Worm (Caenorhabditis elegans) whole organism, L4 larva: ENCODE data around the gene F40G12.5.

Experiments
- D1046.2 ChIP-seq: fragments of 200-800 bp; sonication (Bioruptor generic); IDR thresholded peaks from 2 replicates; pipeline ENCODE4 v1.3.6; 2022; ENCODE audit warnings: missing genetic modification characterization, missing compliant biosample characterization
- F10B5.3 ChIP-seq: sonication (generic microtip); optimal IDR thresholded peaks from 2 replicates; lab custom pipeline; 2016; ENCODE audit warnings: mild to moderate bottlenecking, missing genetic modification characterization, missing compliant biosample characterization
- F49E8.2 ChIP-seq: sonication (generic microtip); optimal IDR thresholded peaks from 2 replicates; lab custom pipeline; 2016; ENCODE audit warnings: missing compliant biosample characterization, mild to moderate bottlenecking, missing genetic modification characterization, borderline replicate concordance
- T26A8.4 ChIP-seq: fragments of 200-800 bp; sonication (Bioruptor generic); IDR thresholded peaks from 2 replicates; pipeline ENCODE4 v1.3.6; 2022; ENCODE audit warnings: missing genetic modification characterization, missing compliant biosample characterization
- Y75B8A.6 ChIP-seq: fragments of 200-800 bp; sonication (Bioruptor generic); IDR thresholded peaks from 2 replicates; pipeline ENCODE4 v1.3.6; 2022; ENCODE audit warnings: missing genetic modification reagents, missing genetic modification characterization, missing compliant biosample characterization
- aha-1 ChIP-seq: fragments of 150-350 bp; peaks from one replicate; lab custom pipeline; 2014; ENCODE audit warnings: missing biosample characterization, missing genetic modification characterization
- aly-2 ChIP-seq: sonication (generic microtip); optimal IDR thresholded peaks from 2 replicates; lab custom pipeline; 2018; ENCODE audit warnings: missing biosample characterization, missing genetic modification characterization
- ceh-20 ChIP-seq: fragments of 200-800 bp; sonication (Bioruptor generic); IDR thresholded peaks from 2 replicates; pipeline ENCODE4 v1.3.6; 2022; ENCODE audit warnings: missing genetic modification reagents, missing genetic modification characterization, missing compliant biosample characterization
- ces-1 ChIP-seq: fragments of 150-350 bp; sonication (generic microtip); optimal IDR thresholded peaks from 4 replicates; lab custom pipeline; 2014; ENCODE audit warnings: missing biosample characterization, missing genetic modification reagents, missing genetic modification characterization
- daf-16 ChIP-seq, 3 experiments: sonication (generic microtip); optimal IDR thresholded peaks; 2 replicates each; lab custom pipeline; 2016 to 2017; ENCODE audit warnings: missing genetic modification characterization in 3 of 3, missing genetic modification reagents in 3 of 3, mild to moderate bottlenecking in 2 of 3, missing compliant biosample characterization in 2 of 3, missing biosample characterization in 1 of 3, moderate library complexity in 1 of 3
- daf-19 ChIP-seq: fragments of 200-800 bp; sonication (Bioruptor generic); conservative IDR thresholded peaks from 2 replicates; pipeline ENCODE4 v1.3.6; 2022; ENCODE audit warnings: missing genetic modification characterization, missing compliant biosample characterization
- daf-8 ChIP-seq: fragments of 200-800 bp; sonication (Bioruptor generic); IDR thresholded peaks from 2 replicates; pipeline ENCODE4 v1.3.6; 2022; ENCODE audit warnings: missing genetic modification characterization, missing compliant biosample characterization
- dmd-8 ChIP-seq: fragments of 200-800 bp; sonication (Bioruptor generic); IDR thresholded peaks from 2 replicates; pipeline ENCODE4 v1.3.6; 2022; ENCODE audit warnings: missing genetic modification characterization, missing compliant biosample characterization
- duxl-1 ChIP-seq: sonication (generic microtip); optimal IDR thresholded peaks from 2 replicates; lab custom pipeline; 2016; ENCODE audit warnings: mild to moderate bottlenecking, missing genetic modification characterization, moderate library complexity, missing compliant biosample characterization; ENCODE audit not compliant: poor library complexity
- egl-43 ChIP-seq: fragments of 200-800 bp; sonication (Bioruptor generic); IDR thresholded peaks from 2 replicates; pipeline ENCODE4 v1.3.6; 2022; ENCODE audit warnings: missing genetic modification reagents, missing genetic modification characterization, missing compliant biosample characterization
- fkh-10 ChIP-seq: fragments of 150-350 bp; optimal IDR thresholded peaks from 2 replicates; lab custom pipeline; 2014; ENCODE audit warnings: missing biosample characterization, missing genetic modification reagents, missing genetic modification characterization
- gei-8 ChIP-seq: fragments of 200-800 bp; sonication (Bioruptor generic); optimal IDR thresholded peaks from 2 replicates; lab custom pipeline; 2018; ENCODE audit warnings: mild to moderate bottlenecking, missing genetic modification characterization, missing compliant biosample characterization
- hlh-11 ChIP-seq: fragments of 200-800 bp; sonication (Bioruptor generic); optimal IDR thresholded peaks from 2 replicates; lab custom pipeline; 2018; ENCODE audit warnings: mild to moderate bottlenecking, missing genetic modification characterization, missing compliant biosample characterization
- jun-1 ChIP-seq: fragments of 150-350 bp; optimal IDR thresholded peaks from 2 replicates; lab custom pipeline; 2014; ENCODE audit warnings: missing biosample characterization, missing genetic modification reagents, missing genetic modification characterization
- lin-13 ChIP-seq: fragments of 150-350 bp; optimal IDR thresholded peaks from 2 replicates; lab custom pipeline; 2014; ENCODE audit warnings: missing biosample characterization, missing genetic modification reagents, missing genetic modification characterization
- lir-3 ChIP-seq: sonication (generic microtip); optimal IDR thresholded peaks from 2 replicates; lab custom pipeline; 2016; ENCODE audit warnings: mild to moderate bottlenecking, missing genetic modification characterization, missing compliant biosample characterization
- madf-5 ChIP-seq, 2 experiments: fragments of 200-800 bp; sonication (Bioruptor generic); IDR thresholded peaks; 2 replicates each; pipeline ENCODE4 v1.3.6; 2022; ENCODE audit warnings: missing compliant biosample characterization in 2 of 2, missing genetic modification characterization in 2 of 2
- madf-9 ChIP-seq: fragments of 200-800 bp; sonication (Bioruptor generic); conservative IDR thresholded peaks from 2 replicates; pipeline ENCODE4 v1.3.6; 2022; ENCODE audit warnings: missing genetic modification reagents, missing genetic modification characterization, missing compliant biosample characterization
- mes-2 ChIP-seq: sonication (generic microtip); optimal IDR thresholded peaks from 2 replicates; lab custom pipeline; 2016; ENCODE audit warnings: missing genotype, mild to moderate bottlenecking, missing genetic modification characterization, missing compliant biosample characterization; ENCODE audit not compliant: poor library complexity, severe bottlenecking
- nhr-10 ChIP-seq: fragments of 150-350 bp; optimal IDR thresholded peaks from 2 replicates; lab custom pipeline; 2014; ENCODE audit warnings: missing biosample characterization, missing genetic modification characterization
- nhr-111 ChIP-seq: fragments of 200-800 bp; sonication (Bioruptor generic); optimal IDR thresholded peaks from 2 replicates; lab custom pipeline; 2018; ENCODE audit warnings: mild to moderate bottlenecking, missing genetic modification characterization, missing compliant biosample characterization
- snpc-1.2 ChIP-seq: fragments of 200-800 bp; sonication (Bioruptor generic); IDR thresholded peaks from 2 replicates; pipeline ENCODE4 v1.3.6; 2022; ENCODE audit warnings: missing genetic modification reagents, missing genetic modification characterization, missing compliant biosample characterization
- tra-1 ChIP-seq: fragments of 200-800 bp; sonication (Bioruptor generic); IDR thresholded peaks from 2 replicates; pipeline ENCODE4 v1.3.6; 2022; ENCODE audit warnings: missing genetic modification reagents, missing genetic modification characterization, missing compliant biosample characterization
- unc-39 ChIP-seq: sonication (generic microtip); optimal IDR thresholded peaks from 2 replicates; lab custom pipeline; 2017; ENCODE audit warnings: missing biosample characterization, missing genetic modification characterization
- unc-62 ChIP-seq, 3 experiments: fragments of 150-350 bp in 1 of 3; sonication (generic microtip); optimal IDR thresholded peaks in 2 of 3; peaks in 1 of 3; 1 replicate in 1 of 3; 2 replicates in 2 of 3; lab custom pipeline; 2014 to 2017; ENCODE audit warnings: missing biosample characterization in 3 of 3, missing genetic modification characterization in 3 of 3, missing genetic modification reagents in 3 of 3, missing genotype in 1 of 3
- ztf-11 ChIP-seq: fragments of 150-350 bp; optimal IDR thresholded peaks from 2 replicates; lab custom pipeline; 2014; ENCODE audit warnings: missing biosample characterization, missing genetic modification characterization

Gene F40G12.5

DNA sequence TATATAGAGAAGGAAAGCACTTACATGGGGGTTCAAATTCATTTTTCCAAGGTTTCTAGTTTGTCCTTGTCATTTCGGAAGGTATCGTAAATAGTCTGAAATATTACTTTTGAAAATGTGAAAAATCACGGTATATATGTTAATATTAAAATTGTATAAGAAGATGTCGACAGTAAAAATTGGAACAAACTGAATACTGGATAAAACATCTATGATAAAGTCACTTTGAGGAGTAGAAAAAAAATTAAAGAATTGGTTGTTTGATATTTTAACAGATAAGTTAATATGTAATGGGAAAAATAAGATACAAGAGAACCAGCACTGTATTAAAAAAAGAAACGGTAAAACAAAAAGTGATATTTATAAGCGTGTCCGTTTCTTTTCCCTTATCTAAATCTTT lies 44.3 kb downstream of the F40G12.5 start, which contains the start of gene nep-21:
TSS of gene nep-21 (minus strand) at position 101 of the 400 bp plus-strand sequence.
- TF ChIP-seq ces-1 (GFP tag; lab: Kevin White, UChicago) (no peak), duxl-1 (tag; lab: Kevin White, UChicago) (no peak), aha-1 (tag; lab: Kevin White, UChicago) (no peak), snpc-1.2 (GFP tag; lab: Robert Waterston, UW) (no peak), ztf-11 (tag; lab: Kevin White, UChicago) (no peak), daf-8 (GFP tag; lab: Robert Waterston, UW) (no peak), tra-1 (GFP tag; lab: Robert Waterston, UW) (no peak), daf-19 (GFP tag; lab: Robert Waterston, UW) (no peak), unc-39 (tag; lab: Kevin White, UChicago) (no peak), madf-5 (GFP tag; IDR thresholded peaks at IDR 0.05; lab: Robert Waterston, UW) (no peak), T26A8.4 (GFP tag; lab: Robert Waterston, UW) (no peak), unc-62 (GFP tag; optimal IDR thresholded peaks at IDR 0.05 in 1 of 2; lab: Kevin White, UChicago) (no peak), unc-62 (tag; optimal IDR thresholded peaks at IDR 0.05; lab: Kevin White, UChicago) (no peak), nhr-111 (no peak), Y75B8A.6 (GFP tag; lab: Robert Waterston, UW) (no peak), jun-1 (tag; lab: Kevin White, UChicago) (no peak), mes-2 (tag; lab: Kevin White, UChicago) (no peak), gei-8 (GFP tag; lab: Kevin White, UChicago) (no peak)

ce11 chrV:14223141-14223540 lies 47.5 kb downstream of the F40G12.5 start:
- no peak for TF ChIP-seq dmd-8 (GFP tag; lab: Robert Waterston, UW)
- no peak for TF ChIP-seq nhr-111
- TF ChIP-seq egl-43: no peak
- TF ChIP-seq D1046.2: no peak
- TF ChIP-seq nhr-10: no peak
- TF ChIP-seq F49E8.2 (tag; lab: Kevin White, UChicago): no peak
- no peak for TF ChIP-seq madf-9 (GFP tag; lab: Robert Waterston, UW)
- TF ChIP-seq hlh-11 (tag; lab: Kevin White, UChicago): no peak
- TF ChIP-seq aly-2 (tag; lab: Kevin White, UChicago): no peak
- TF ChIP-seq ceh-20 (GFP tag; lab: Robert Waterston, UW): no peak
- no peak for TF ChIP-seq fkh-10
- no peak for TF ChIP-seq unc-39 (tag; lab: Kevin White, UChicago)
- no peak for TF ChIP-seq daf-16 (GFP tag; optimal IDR thresholded peaks at IDR 0.05; lab: Kevin White, UChicago)
- TF ChIP-seq daf-16 (tag; optimal IDR thresholded peaks at IDR 0.05; lab: Kevin White, UChicago): no peak
- no peak for TF ChIP-seq F10B5.3 (tag; lab: Kevin White, UChicago)
- TF ChIP-seq lin-13 (GFP tag; lab: Kevin White, UChicago): no peak
- no peak for TF ChIP-seq lir-3 (tag; lab: Kevin White, UChicago)
- TF ChIP-seq, all 104 proteins: peak for 0
